Worm (Caenorhabditis elegans): ENCODE data around the gene gst-14.

Gene gst-14

DNA sequence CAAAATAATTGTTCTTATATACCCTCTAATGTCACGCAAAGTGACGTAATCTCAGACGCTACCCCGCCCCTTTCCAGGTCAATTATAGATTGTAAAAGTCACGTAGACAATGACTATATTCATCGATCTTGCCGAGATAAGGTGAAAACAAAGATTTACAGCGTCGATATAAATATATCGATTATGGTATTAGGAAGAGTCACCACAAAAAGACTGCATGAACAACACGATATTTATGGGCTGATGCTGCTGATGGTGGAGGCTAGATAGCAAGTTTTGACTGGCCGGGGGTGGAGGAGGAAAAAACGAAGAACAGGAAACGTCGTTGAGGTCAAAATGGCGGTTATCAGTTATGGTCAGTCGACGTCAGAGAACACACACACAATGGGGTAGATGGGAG lies 22.7 kb upstream of the gst-14 start:
- peak; percentile 87 for TF ChIP-seq nhr-25 (tag; optimal IDR thresholded peaks at IDR 0.05)
- TF ChIP-seq nhr-23 (tag; optimal IDR thresholded peaks at IDR 0.05) = peak; percentile 89
- no peak for TF ChIP-seq ceh-16 (tag; optimal IDR thresholded peaks at IDR 0.05)
- no peak for TF ChIP-seq ama-1 (optimal IDR thresholded peaks at IDR 0.05)
- TF ChIP-seq pqm-1 (tag; optimal IDR thresholded peaks at IDR 0.05) = peak; percentile 76
- no peak for TF ChIP-seq ztf-4 (tag; optimal IDR thresholded peaks at IDR 0.05)
- TF ChIP-seq zag-1 (tag; optimal IDR thresholded peaks at IDR 0.05) = no peak
- TF ChIP-seq ceh-28 (tag; optimal IDR thresholded peaks at IDR 0.05) = peak; percentile 79
- peak; percentile 54 for TF ChIP-seq nhr-43 (tag; optimal IDR thresholded peaks at IDR 0.05; ENCODE audit: poor library complexity, severe bottlenecking)
- TF ChIP-seq nfya-1 (tag; optimal IDR thresholded peaks at IDR 0.05; ENCODE audit: insufficient read depth) = peak; percentile 17
- peak; percentile 17 for TF ChIP-seq skn-1 (tag; optimal IDR thresholded peaks at IDR 0.05)
- no peak for TF ChIP-seq hmg-11 (tag; optimal IDR thresholded peaks at IDR 0.05)
- peak; percentile 75 for TF ChIP-seq elt-2 (tag; optimal IDR thresholded peaks at IDR 0.05)
- TF ChIP-seq nhr-67 (tag; optimal IDR thresholded peaks at IDR 0.05) = no peak
- TF ChIP-seq lsy-12 (tag; optimal IDR thresholded peaks at IDR 0.05) = no peak
- peak; percentile 97 for TF ChIP-seq elt-1 (tag; optimal IDR thresholded peaks at IDR 0.05)
- peak in 1 of 3 experiments; percentile 5 for TF ChIP-seq elt-3 (tag; optimal IDR thresholded peaks at IDR 0.05)
- no peak for TF ChIP-seq ceh-9 (tag; optimal IDR thresholded peaks at IDR 0.05)
- no peak for TF ChIP-seq R02D3.7 (tag; optimal IDR thresholded peaks at IDR 0.05)

DNA sequence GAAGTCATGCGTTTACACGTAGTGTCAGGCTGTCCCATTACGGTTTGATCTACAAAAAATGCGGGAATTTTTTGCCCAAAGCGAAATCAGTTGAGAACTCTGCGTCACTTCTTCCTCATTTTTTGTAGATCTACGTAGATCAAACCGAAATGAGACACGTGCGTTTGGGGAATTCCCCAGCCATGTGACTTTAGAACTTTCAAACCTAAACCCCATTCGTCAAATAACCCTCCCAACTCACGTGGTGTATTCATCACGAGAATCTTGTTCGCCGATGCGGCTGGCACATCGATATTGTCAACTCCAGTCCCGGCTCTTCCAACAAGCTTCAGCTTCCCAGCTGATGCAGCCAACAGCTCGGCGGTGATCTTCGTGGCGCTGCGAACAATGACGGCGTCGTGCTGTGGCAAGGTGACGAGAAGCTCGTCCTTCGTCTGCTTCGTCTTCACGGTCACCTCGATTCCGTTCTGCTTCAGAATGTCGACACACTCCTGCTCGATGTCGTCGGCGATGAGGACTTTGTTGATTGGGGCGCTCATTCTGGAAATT lies 22.1 kb upstream of the gst-14 start, which contains the start of gene phdh-1:
Gene phdh-1 (minus strand): TSS at position 540 of the 549 bp plus-strand sequence.
- TF ChIP-seq tbx-2 (tag; optimal IDR thresholded peaks at IDR 0.05) = no peak
- TF ChIP-seq nhr-43 (tag; optimal IDR thresholded peaks at IDR 0.05; ENCODE audit: poor library complexity, severe bottlenecking) = peak; percentile 5

DNA sequence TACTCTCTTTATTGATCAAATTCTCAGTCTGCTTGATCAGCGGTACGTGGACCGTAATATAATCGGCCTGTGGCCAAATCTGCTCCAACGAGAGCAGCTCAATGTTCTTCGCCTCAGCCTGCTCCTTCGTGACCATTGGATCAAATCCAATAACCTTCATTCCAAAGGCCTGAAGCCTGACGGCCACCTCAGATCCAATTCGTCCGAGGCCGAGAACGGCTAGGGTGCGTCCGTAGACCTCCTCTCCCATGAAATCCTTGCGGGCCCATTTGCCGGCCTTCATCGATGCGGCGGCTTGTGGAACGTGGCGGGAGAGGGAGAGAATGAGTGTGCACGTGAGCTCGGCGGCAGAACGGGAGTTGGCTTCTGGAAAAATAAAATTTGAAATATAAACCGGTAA lies 21.6 kb upstream of the gst-14 start:
- TF ChIP-seq elt-3 (tag; optimal IDR thresholded peaks at IDR 0.05) (no peak), ama-1 (optimal IDR thresholded peaks at IDR 0.05) (peak; percentile 27), ZK546.5 (tag; optimal IDR thresholded peaks at IDR 0.05) (no peak)

DNA sequence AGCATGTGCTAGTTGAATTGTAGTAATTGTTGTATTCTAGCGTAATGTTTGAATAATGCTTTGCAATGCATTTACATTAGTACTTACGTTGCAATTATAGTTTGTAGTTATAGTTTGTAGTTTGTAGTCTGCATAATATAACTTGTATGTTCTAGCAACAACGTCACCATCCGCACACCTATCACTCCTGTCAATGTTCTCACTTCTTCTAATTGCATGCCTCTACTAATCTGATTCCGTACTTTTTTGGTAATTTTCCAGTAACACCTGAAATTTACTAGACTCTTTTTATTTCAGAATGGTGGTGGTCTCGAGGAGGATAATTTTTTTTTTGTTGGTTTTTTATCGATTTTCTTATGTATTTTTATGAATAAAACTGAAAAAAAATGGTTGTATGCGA lies 20.7 kb upstream of the gst-14 start:
- TF ChIP-seq nhr-23 (tag; optimal IDR thresholded peaks at IDR 0.05) (peak; percentile 29), tbx-2 (tag; optimal IDR thresholded peaks at IDR 0.05) (no peak), nhr-43 (tag; optimal IDR thresholded peaks at IDR 0.05; ENCODE audit: poor library complexity, severe bottlenecking) (peak; percentile 78)

DNA sequence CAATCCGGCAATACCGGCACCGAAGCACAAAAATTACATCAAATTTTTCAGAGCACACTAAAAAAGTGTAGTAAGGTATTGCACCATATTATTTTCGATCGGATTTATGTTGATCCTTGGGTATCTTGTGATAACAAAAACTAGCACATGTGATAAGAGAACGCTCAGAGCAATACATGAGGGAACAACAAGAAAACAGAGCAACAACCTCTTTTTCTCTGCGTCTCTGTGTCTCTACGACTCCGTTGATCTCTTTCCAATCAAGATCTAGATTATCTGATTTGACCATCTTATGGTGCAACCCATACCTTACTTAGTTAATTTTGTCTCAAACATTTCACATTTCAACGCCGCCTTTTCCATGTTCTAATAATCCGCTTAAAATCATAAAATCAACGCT lies 16.3 kb upstream of the gst-14 start, which contains the start of gene tag-10:
Gene tag-10 (plus strand): TSS at position 347 of the 400 bp plus-strand sequence.
- TF ChIP-seq elt-2 (tag; optimal IDR thresholded peaks at IDR 0.05) (peak; percentile 30), ceh-9 (tag; optimal IDR thresholded peaks at IDR 0.05) (no peak), elt-1 (tag; optimal IDR thresholded peaks at IDR 0.05) (peak; percentile 81)

DNA sequence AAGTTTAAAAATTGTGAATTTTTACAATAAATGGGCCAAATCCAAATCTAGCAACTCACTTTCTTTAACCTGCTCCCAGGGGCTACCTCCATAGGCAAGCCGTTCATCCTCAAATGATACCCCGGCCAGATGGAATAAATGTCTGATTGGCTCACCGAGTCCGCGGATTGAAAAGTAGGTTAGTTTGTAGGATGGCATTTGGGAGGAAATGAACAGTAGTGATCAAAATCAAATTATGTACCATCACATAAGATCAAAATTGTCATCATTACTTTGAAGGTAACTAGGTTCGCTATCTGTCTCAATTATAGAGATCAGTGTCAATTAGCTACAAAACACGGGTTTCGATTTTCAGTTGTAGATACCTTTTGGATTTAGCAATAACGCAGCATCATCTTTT lies 14.8 kb upstream of the gst-14 start, which contains the start of the genes gst-17 and gst-18:
Gene gst-17 (minus strand): TSS at position 101 of the 400 bp plus-strand sequence.
Gene gst-18 (minus strand): TSS at position 198 of the 400 bp plus-strand sequence.
- no peak for TF ChIP-seq nhr-43 (tag; optimal IDR thresholded peaks at IDR 0.05; ENCODE audit: poor library complexity, severe bottlenecking)

DNA sequence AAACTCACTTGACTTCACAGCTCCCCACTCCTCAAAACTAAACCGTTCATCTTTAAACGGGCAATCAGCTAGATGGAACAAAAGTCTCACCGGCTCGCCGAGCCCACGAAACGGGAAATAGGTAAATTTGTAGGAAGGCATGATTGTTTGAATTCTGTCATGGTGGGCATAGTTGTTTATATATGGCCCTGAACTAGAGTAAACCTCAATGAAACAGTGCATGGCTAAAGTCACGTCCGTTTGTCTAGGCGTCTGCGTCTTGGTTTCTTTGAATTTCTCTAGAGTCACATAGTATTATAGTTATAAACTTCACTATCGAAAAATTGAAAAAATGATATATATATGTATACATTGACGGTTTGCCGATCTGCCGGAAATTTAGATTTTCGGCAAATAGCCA lies 11.1 kb upstream of the gst-14 start, which contains the start of gene gst-19:
Gene gst-19 (minus strand): TSS at position 145 of the 400 bp plus-strand sequence.
- TF ChIP-seq R02D3.7 (tag; optimal IDR thresholded peaks at IDR 0.05) = no peak
- peak; percentile 19 for TF ChIP-seq pha-4 (tag; optimal IDR thresholded peaks at IDR 0.05)

DNA sequence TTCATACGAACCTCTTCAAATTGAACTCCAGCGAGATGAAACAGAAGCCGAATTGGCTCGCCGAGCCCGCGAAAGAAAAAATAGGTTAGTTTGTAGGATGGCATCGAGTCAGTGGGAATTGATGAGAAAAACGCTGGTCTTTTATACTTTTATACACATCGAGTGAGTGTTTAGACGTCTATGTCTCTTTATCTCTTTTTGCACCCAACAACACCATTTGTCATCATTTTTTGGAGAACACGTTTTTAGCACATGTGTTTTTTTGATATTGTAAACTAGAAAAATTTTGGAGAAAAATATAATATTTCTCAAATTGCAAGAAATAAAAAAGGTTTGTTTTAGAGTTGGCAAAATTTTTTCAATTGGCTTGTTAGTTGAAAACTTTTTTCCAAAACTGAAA lies 8.4 kb upstream of the gst-14 start, which contains the start of gene gst-16:
Gene gst-16 (minus strand): TSS at position 111 of the 400 bp plus-strand sequence.
- TF ChIP-seq skn-1 (tag; optimal IDR thresholded peaks at IDR 0.05) (peak; percentile 93), fos-1 (tag; optimal IDR thresholded peaks at IDR 0.05) (no peak)

DNA sequence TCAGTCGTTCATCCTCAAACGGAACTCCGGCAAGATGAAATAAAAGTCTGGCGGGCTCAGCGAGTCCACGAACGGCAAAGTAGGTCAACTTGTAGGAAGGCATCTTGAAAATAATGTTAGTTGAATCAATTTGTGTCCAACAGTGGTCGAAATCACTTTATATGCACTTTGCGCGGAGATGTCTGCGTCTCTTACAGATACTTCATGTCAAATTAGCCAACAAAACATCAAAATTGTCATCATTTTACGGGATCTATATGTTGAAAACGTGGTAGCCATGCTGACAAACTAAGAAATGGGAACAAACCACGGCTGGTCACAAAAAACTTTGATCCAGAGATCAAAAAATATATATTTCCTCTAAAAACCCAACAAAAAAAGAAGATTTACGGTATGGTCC lies 1.9 kb upstream of the gst-14 start, which contains the start of gene gst-12:
Gene gst-12 (minus strand): TSS at position 254 of the 400 bp plus-strand sequence.
- TF ChIP-seq nhr-23 (tag; optimal IDR thresholded peaks at IDR 0.05) (peak; percentile 60), nhr-43 (tag; optimal IDR thresholded peaks at IDR 0.05; ENCODE audit: poor library complexity, severe bottlenecking) (peak; percentile 51), jun-1 (tag; optimal IDR thresholded peaks at IDR 0.05) (no peak), nhr-25 (tag; optimal IDR thresholded peaks at IDR 0.05) (peak; percentile 29)

Data from whole organism, L3 larva.